Worm (Caenorhabditis elegans) whole organism, young adult: ENCODE results near the gene rsp-7.

Experiments
- B0336.3 ChIP-seq: fragments of 200-800 bp; sonication (Bioruptor generic); IDR thresholded peaks from 2 replicates; pipeline ENCODE4 v1.3.6; 2022; ENCODE audit warnings: missing genetic modification characterization, missing compliant biosample characterization
- F10E7.11 ChIP-seq: sonication (generic microtip); optimal IDR thresholded peaks from 2 replicates; lab custom pipeline; 2017; ENCODE audit warnings: mild to moderate bottlenecking, missing genetic modification characterization, moderate library complexity, missing compliant biosample characterization
- F22D6.2 ChIP-seq: sonication (generic microtip); optimal IDR thresholded peaks from 2 replicates; lab custom pipeline; 2016; ENCODE audit warnings: mild to moderate bottlenecking, missing genetic modification characterization, missing compliant biosample characterization
- F23B12.7 ChIP-seq: sonication (generic microtip); optimal IDR thresholded peaks from 2 replicates; lab custom pipeline; 2017; ENCODE audit warnings: missing genetic modification characterization, mild to moderate bottlenecking, missing compliant biosample characterization, antibody characterized with exemption, moderate library complexity; ENCODE audit not compliant: insufficient read depth
- F33H1.4 ChIP-seq: fragments of 200-800 bp; sonication (Bioruptor generic); IDR thresholded peaks from 2 replicates; pipeline ENCODE4 v1.3.6; 2022; ENCODE audit warnings: missing genetic modification reagents, missing genetic modification characterization, missing compliant biosample characterization
- F39B2.1 ChIP-seq: fragments of 200-800 bp; sonication (Bioruptor generic); IDR thresholded peaks from 2 replicates; pipeline ENCODE4 v1.3.6; 2022; ENCODE audit warnings: missing genetic modification reagents, missing genetic modification characterization, missing compliant biosample characterization
- F52B5.7 ChIP-seq: sonication (generic microtip); optimal IDR thresholded peaks from 2 replicates; lab custom pipeline; 2016; ENCODE audit warnings: mild to moderate bottlenecking, missing genetic modification characterization, missing compliant biosample characterization
- K12H6.12 ChIP-seq: fragments of 200-800 bp; sonication (Bioruptor generic); optimal IDR thresholded peaks from 2 replicates; lab custom pipeline; 2018; ENCODE audit warnings: mild to moderate bottlenecking, missing genetic modification characterization, missing compliant biosample characterization
- T26A5.8 ChIP-seq: sonication (generic microtip); optimal IDR thresholded peaks from 2 replicates; lab custom pipeline; 2016; ENCODE audit warnings: missing genetic modification characterization, missing compliant biosample characterization
- Y56A3A.18 ChIP-seq: fragments of 200-800 bp; sonication (Bioruptor generic); IDR thresholded peaks from 2 replicates; pipeline ENCODE4 v1.3.6; 2022; ENCODE audit warnings: missing genetic modification reagents, missing genetic modification characterization, missing compliant biosample characterization
- akir-1 ChIP-seq: fragments of 200-800 bp; sonication (Bioruptor generic); optimal IDR thresholded peaks from 2 replicates; lab custom pipeline; 2018; ENCODE audit warnings: mild to moderate bottlenecking, missing genetic modification characterization, moderate library complexity, missing compliant biosample characterization
- aptf-2 ChIP-seq: fragments of 200-800 bp; sonication (Bioruptor generic); conservative IDR thresholded peaks from 2 replicates; pipeline ENCODE4 v1.3.6; 2022; ENCODE audit warnings: missing genetic modification reagents, missing genetic modification characterization, missing compliant biosample characterization
- attf-6 ChIP-seq: fragments of 200-800 bp; sonication (Bioruptor generic); IDR thresholded peaks from 2 replicates; pipeline ENCODE4 v1.3.6; 2022; ENCODE audit warnings: missing genetic modification reagents, missing genetic modification characterization, missing compliant biosample characterization
- bed-2 ChIP-seq: fragments of 200-800 bp; sonication (Bioruptor generic); IDR thresholded peaks from 2 replicates; pipeline ENCODE4 v1.3.6; 2022; ENCODE audit warnings: missing genetic modification reagents, missing genetic modification characterization, missing compliant biosample characterization
- cebp-2 ChIP-seq: fragments of 200-800 bp; sonication (Bioruptor generic); IDR thresholded peaks from 2 replicates; pipeline ENCODE4 v1.3.6; 2022; ENCODE audit warnings: missing genetic modification characterization, missing compliant biosample characterization
- ceh-100 ChIP-seq: fragments of 200-800 bp; sonication (Bioruptor generic); IDR thresholded peaks from 2 replicates; pipeline ENCODE4 v1.3.6; 2022; ENCODE audit warnings: missing genetic modification reagents, missing genetic modification characterization, missing compliant biosample characterization
- ceh-58 ChIP-seq: fragments of 200-800 bp; sonication (Bioruptor generic); IDR thresholded peaks from 2 replicates; pipeline ENCODE4 v1.3.6; 2022; ENCODE audit warnings: missing genetic modification characterization, missing compliant biosample characterization
- chd-7 ChIP-seq: sonication (generic microtip); optimal IDR thresholded peaks from 2 replicates; lab custom pipeline; 2016; ENCODE audit warnings: mild to moderate bottlenecking, missing genetic modification characterization, moderate library complexity, missing compliant biosample characterization
- dpff-1 ChIP-seq: sonication (generic microtip); optimal IDR thresholded peaks from 2 replicates; lab custom pipeline; 2017; ENCODE audit warnings: mild to moderate bottlenecking, missing genetic modification characterization, missing compliant biosample characterization
- egl-44 ChIP-seq: fragments of 200-800 bp; sonication (Bioruptor generic); IDR thresholded peaks from 2 replicates; pipeline ENCODE4 v1.3.6; 2022; ENCODE audit warnings: missing genetic modification reagents, missing genetic modification characterization, missing compliant biosample characterization
- egrh-3 ChIP-seq: fragments of 200-800 bp; sonication (Bioruptor generic); IDR thresholded peaks from 2 replicates; pipeline ENCODE4 v1.3.6; 2022; ENCODE audit warnings: missing genetic modification reagents, missing genetic modification characterization, missing compliant biosample characterization
- ekl-4 ChIP-seq: fragments of 200-800 bp; sonication (Bioruptor generic); IDR thresholded peaks from 2 replicates; pipeline ENCODE4 v1.3.6; 2022; ENCODE audit warnings: missing genetic modification reagents, missing genetic modification characterization, missing compliant biosample characterization
- hmg-1.2 ChIP-seq: fragments of 200-800 bp; sonication (Bioruptor generic); IDR thresholded peaks from 2 replicates; pipeline ENCODE4 v1.3.6; 2022; ENCODE audit warnings: missing genetic modification reagents, missing genetic modification characterization, missing compliant biosample characterization
- hmg-20 ChIP-seq: fragments of 200-800 bp; sonication (Bioruptor generic); IDR thresholded peaks from 2 replicates; pipeline ENCODE4 v1.3.6; 2022; ENCODE audit warnings: missing genetic modification reagents, missing genetic modification characterization, missing compliant biosample characterization
- lag-1 ChIP-seq: fragments of 200-800 bp; sonication (Bioruptor generic); IDR thresholded peaks from 2 replicates; pipeline ENCODE4 v1.3.6; 2022; ENCODE audit warnings: missing genetic modification reagents, missing genetic modification characterization, missing compliant biosample characterization
- lin-26 ChIP-seq: fragments of 200-800 bp; sonication (Bioruptor generic); IDR thresholded peaks from 2 replicates; pipeline ENCODE4 v1.3.6; 2022; ENCODE audit warnings: missing genetic modification reagents, missing genetic modification characterization, missing compliant biosample characterization
- lin-35 ChIP-seq, 3 experiments: fragments of 150-350 bp in 2 of 3; sonication (generic microtip) in 1 of 3; optimal IDR thresholded peaks; 2 replicates each; lab custom pipeline; 2014 to 2018; ENCODE audit warnings: missing biosample characterization in 3 of 3, missing genetic modification characterization in 3 of 3, missing genetic modification reagents in 3 of 3
- lir-1 ChIP-seq: fragments of 200-800 bp; sonication (Bioruptor generic); conservative IDR thresholded peaks from 2 replicates; pipeline ENCODE4 v1.3.6; 2022; ENCODE audit warnings: missing genetic modification reagents, missing genetic modification characterization, missing compliant biosample characterization
- lsl-1 ChIP-seq: fragments of 200-800 bp; sonication (Bioruptor generic); optimal IDR thresholded peaks from 2 replicates; lab custom pipeline; 2018; ENCODE audit warnings: mild to moderate bottlenecking, missing genetic modification characterization, moderate library complexity, missing compliant biosample characterization
- lsy-27 ChIP-seq: sonication (generic microtip); optimal IDR thresholded peaks from 2 replicates; lab custom pipeline; 2017; ENCODE audit warnings: missing genetic modification characterization, mild to moderate bottlenecking, missing compliant biosample characterization, antibody characterized with exemption, missing genotype, borderline replicate concordance; ENCODE audit not compliant: insufficient read depth
- mxl-1 ChIP-seq: sonication (generic microtip); optimal IDR thresholded peaks from 2 replicates; lab custom pipeline; 2016; ENCODE audit warnings: missing genetic modification characterization, missing compliant biosample characterization
- nfya-2 ChIP-seq: fragments of 200-800 bp; sonication (Bioruptor generic); IDR thresholded peaks from 2 replicates; pipeline ENCODE4 v1.3.6; 2022; ENCODE audit warnings: missing genetic modification reagents, missing genetic modification characterization, missing compliant biosample characterization
- nfyb-1 ChIP-seq: fragments of 200-800 bp; sonication (Bioruptor generic); IDR thresholded peaks from 2 replicates; pipeline ENCODE4 v1.3.6; 2022; ENCODE audit warnings: missing genetic modification reagents, missing genetic modification characterization, missing compliant biosample characterization
- nhr-120 ChIP-seq: fragments of 200-800 bp; sonication (Bioruptor generic); IDR thresholded peaks from 2 replicates; pipeline ENCODE4 v1.3.6; 2022; ENCODE audit warnings: missing genetic modification characterization, missing compliant biosample characterization
- pbrm-1 ChIP-seq: fragments of 200-800 bp; sonication (Bioruptor generic); IDR thresholded peaks from 2 replicates; pipeline ENCODE4 v1.3.6; 2022; ENCODE audit warnings: missing genetic modification reagents, missing genetic modification characterization, missing compliant biosample characterization
- rec-8 ChIP-seq, 2 experiments: sonication (generic microtip); optimal IDR thresholded peaks; 2 replicates each; lab custom pipeline; 2016; ENCODE audit warnings: mild to moderate bottlenecking in 2 of 2, missing genetic modification characterization in 2 of 2, missing genetic modification reagents in 2 of 2, missing genotype in 2 of 2, missing biosample characterization in 1 of 2, missing compliant biosample characterization in 1 of 2, moderate library complexity in 1 of 2
- snpc-4 ChIP-seq, 5 experiments: fragments of 150-350 bp in 1 of 5; sonication (generic microtip) in 4 of 5; optimal IDR thresholded peaks; 2 replicates each; lab custom pipeline; 2014 to 2018; ENCODE audit warnings: missing genetic modification characterization in 5 of 5, missing biosample characterization in 3 of 5, antibody characterized with exemption in 2 of 5, mild to moderate bottlenecking in 2 of 5, missing compliant biosample characterization in 2 of 5, missing genotype in 2 of 5, moderate library complexity in 2 of 5, missing genetic modification reagents in 1 of 5
- unc-62 ChIP-seq: fragments of 150-350 bp; optimal IDR thresholded peaks from 2 replicates; lab custom pipeline; 2014; ENCODE audit warnings: missing biosample characterization, missing genetic modification reagents, missing genetic modification characterization
- zfh-2 ChIP-seq: fragments of 200-800 bp; sonication (Bioruptor generic); conservative IDR thresholded peaks from 2 replicates; pipeline ENCODE4 v1.3.6; 2022; ENCODE audit warnings: missing genetic modification reagents, missing genetic modification characterization, missing compliant biosample characterization
- ztf-18 ChIP-seq: sonication (generic microtip); optimal IDR thresholded peaks from 2 replicates; lab custom pipeline; 2016; ENCODE audit warnings: missing genotype, mild to moderate bottlenecking, missing genetic modification characterization, missing compliant biosample characterization
- ztf-25 ChIP-seq: fragments of 200-800 bp; sonication (Bioruptor generic); IDR thresholded peaks from 2 replicates; pipeline ENCODE4 v1.3.6; 2022; ENCODE audit warnings: missing genetic modification reagents, missing genetic modification characterization, missing compliant biosample characterization

rsp-7 gene

ce11 chrII:10657632-10658108, 1.3 kb upstream of the rsp-7 start, which contains the start of gene lact-3 (continued):
- TF ChIP-seq bed-2 = no peak
- no peak for TF ChIP-seq lsy-27
- TF ChIP-seq zfh-2 (GFP tag; lab: Robert Waterston, UW) = 0 out of 2 replicates have a peak, but pooled peaks have one; percentile 5
- TF ChIP-seq ekl-4 = peak; percentile 71
- TF ChIP-seq egl-44 (GFP tag; lab: Robert Waterston, UW) = 0 out of 2 replicates have a peak, but pooled peaks have one; percentile 13
- 0 out of 2 replicates have a peak, but pooled peaks have one; percentile 29 for TF ChIP-seq attf-6 (GFP tag; lab: Robert Waterston, UW)
- no peak for TF ChIP-seq F22D6.2 (tag; lab: Kevin White, UChicago)
- TF ChIP-seq hmg-20 (GFP tag; lab: Robert Waterston, UW) = no peak
- no peak for TF ChIP-seq egrh-3
- TF ChIP-seq dpff-1 (tag; lab: Kevin White, UChicago) = no peak
- TF ChIP-seq chd-7 = peak; percentile 35
- no peak for TF ChIP-seq lag-1 (GFP tag; lab: Robert Waterston, UW)
- TF ChIP-seq snpc-4 (GFP tag; optimal IDR thresholded peaks at IDR 0.05; lab: Kevin White, UChicago) = no peak
- no peak for TF ChIP-seq snpc-4 (tag; optimal IDR thresholded peaks at IDR 0.05; lab: Kevin White, UChicago)
- peak; percentile 23 for TF ChIP-seq lsl-1 (GFP tag; lab: Kevin White, UChicago)
- no peak; the same call in 1 of the 2 replicates for TF ChIP-seq ceh-100 (GFP tag; lab: Robert Waterston, UW)
- TF ChIP-seq lir-1 (GFP tag; lab: Robert Waterston, UW) = no peak
- TF ChIP-seq nfyb-1 = peak; percentile 63; the same call in 1 of the 2 replicates
- TF ChIP-seq nhr-120 (GFP tag; lab: Robert Waterston, UW) = no peak
- TF ChIP-seq Y56A3A.18 (GFP tag; lab: Robert Waterston, UW) = peak; percentile 25; the same call in 1 of the 2 replicates
- no peak for TF ChIP-seq K12H6.12 (tag; lab: Kevin White, UChicago)
- TF ChIP-seq nfya-2 (GFP tag; lab: Robert Waterston, UW) = no peak
- TF ChIP-seq lin-26 (GFP tag; lab: Robert Waterston, UW) = 0 out of 2 replicates have a peak, but pooled peaks have one; percentile 59
- TF ChIP-seq pbrm-1 = no peak
- no peak for TF ChIP-seq mxl-1 (tag; lab: Kevin White, UChicago)
- TF ChIP-seq ceh-58 (GFP tag; lab: Robert Waterston, UW) = no peak
- no peak for TF ChIP-seq rec-8 (tag; optimal IDR thresholded peaks at IDR 0.05; lab: Kevin White, UChicago)
- TF ChIP-seq ztf-18 (tag; lab: Kevin White, UChicago) = no peak
- TF ChIP-seq F52B5.7 = no peak
- TF ChIP-seq ztf-25 (GFP tag; lab: Robert Waterston, UW) = no peak
- TF ChIP-seq akir-1 (GFP tag; lab: Kevin White, UChicago) = no peak
- no peak for TF ChIP-seq unc-62 (GFP tag; lab: Kevin White, UChicago)
- TF ChIP-seq F33H1.4 (GFP tag; lab: Robert Waterston, UW) = peak; percentile 31
- peak; percentile 49 for TF ChIP-seq hmg-1.2 (GFP tag; lab: Robert Waterston, UW)
- peak; percentile 90 for TF ChIP-seq B0336.3 (GFP tag; lab: Robert Waterston, UW)
- no peak for TF ChIP-seq T26A5.8 (tag; lab: Kevin White, UChicago)
- no peak for TF ChIP-seq aptf-2 (GFP tag; lab: Robert Waterston, UW)
- TF ChIP-seq F10E7.11 (tag; lab: Kevin White, UChicago) = no peak
- TF ChIP-seq lin-35 (GFP tag; optimal IDR thresholded peaks at IDR 0.05; lab: Kevin White, UChicago) = no peak
- TF ChIP-seq cebp-2 = 0 out of 2 replicates have a peak, but pooled peaks have one; percentile 72
- TF ChIP-seq F23B12.7 (tag; lab: Kevin White, UChicago) = no peak
- TF ChIP-seq F39B2.1 (GFP tag; lab: Robert Waterston, UW) = no peak
